Worm (Caenorhabditis elegans) whole organism, late embryonic: ENCODE data around the gene srw-14.

ENCODE experiments used
- ama-1 ChIP-seq: fragments of 150-350 bp; optimal IDR thresholded peaks from 2 replicates; lab custom pipeline; 2014
- unc-55 ChIP-seq: sonication (generic microtip); optimal IDR thresholded peaks from 2 replicates; lab custom pipeline; 2017; ENCODE audit warnings: missing biosample characterization, missing genetic modification reagents, missing genetic modification characterization

ce11 chrV:15232200-15232599, 6.5 kb downstream of the srw-14 start, which contains the start of gene srw-13:
- TF ChIP-seq ama-1 (lab: Kevin White, UChicago) (no peak), unc-55 (GFP tag; lab: Kevin White, UChicago) (no peak)
